Fruit fly (Drosophila melanogaster): ENCODE results near the gene CecB.

DNA sequence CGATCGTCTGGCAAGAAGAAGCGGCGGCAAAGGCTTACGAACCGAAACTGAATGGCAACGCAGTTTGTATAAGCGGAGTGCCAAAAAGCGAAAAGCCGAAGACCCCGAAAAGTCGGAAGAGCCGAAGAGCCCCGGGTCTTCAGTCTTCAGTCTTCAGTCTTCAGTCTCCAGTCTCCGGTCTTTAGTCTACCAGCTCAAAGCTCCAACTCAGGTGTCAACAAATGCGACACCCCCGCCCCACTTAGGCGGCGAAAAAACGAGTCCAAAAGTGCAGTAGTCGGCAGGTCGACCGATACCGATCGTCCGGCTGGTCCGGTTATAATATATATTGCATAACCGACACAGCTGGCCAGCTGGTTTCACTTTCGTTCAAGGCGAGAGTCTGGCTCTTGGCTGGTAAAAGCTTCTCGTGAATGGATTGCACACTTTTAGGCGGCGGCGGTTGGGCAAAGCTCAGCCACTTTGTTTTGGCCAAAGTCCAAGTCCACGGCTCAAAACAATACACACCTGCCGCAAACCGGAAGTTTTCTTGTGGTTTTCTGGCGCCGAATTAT, 29.7 kb upstream of the CecB start, which contains the start of gene CG9737:
- TF ChIP-seq GATAd (GFP tag; optimal IDR thresholded peaks at IDR 0.05) (no peak), OdsH (GFP tag; optimal IDR thresholded peaks at IDR 0.05) (no peak), lola (GFP tag; optimal IDR thresholded peaks at IDR 0.05) (no peak), psq (GFP tag; optimal IDR thresholded peaks at IDR 0.05) (no peak), Abd-B (GFP tag; optimal IDR thresholded peaks at IDR 0.05) (no peak), Hr83 (GFP tag; optimal IDR thresholded peaks at IDR 0.05; ENCODE audit: poor library complexity, severe bottlenecking) (no peak), dsf (GFP tag; optimal IDR thresholded peaks at IDR 0.05; ENCODE audit: borderline replicate concordance) (no peak), br (GFP tag; optimal IDR thresholded peaks at IDR 0.05) (no peak), jim (GFP tag; optimal IDR thresholded peaks at IDR 0.05) (no peak)
